Worm (Caenorhabditis elegans): ENCODE measurements around the gene ckb-2.

DNA sequence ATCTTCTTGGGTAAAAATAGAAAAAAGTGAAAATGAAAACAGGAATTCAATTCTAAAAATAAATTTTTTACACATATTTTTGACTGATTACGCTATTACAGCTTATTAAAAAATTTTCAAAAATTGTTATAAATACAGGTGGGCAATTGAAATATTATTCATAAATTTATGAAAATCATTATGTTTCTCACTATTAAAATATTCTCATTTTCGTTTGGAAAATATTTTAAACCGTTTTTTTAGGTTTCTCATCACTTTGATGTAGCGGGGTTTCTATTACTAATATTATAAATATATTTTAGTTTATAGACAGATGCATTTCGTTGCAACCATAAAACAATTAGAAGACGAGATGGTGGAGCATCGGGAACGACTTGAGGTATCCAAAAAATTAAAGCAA lies 29.4 kb downstream of the ckb-2 start, which contains the start of gene R07E5.5:
- TF ChIP-seq med-1 (GFP tag; optimal IDR thresholded peaks at IDR 0.05; ENCODE audit: insufficient read depth) (no peak), flt-1 (GFP tag; IDR thresholded peaks at IDR 0.05) (no peak), ztf-29 (GFP tag; IDR thresholded peaks at IDR 0.05) (no peak)
